Fruit fly (Drosophila melanogaster) whole organism, embryonic: ENCODE results near the gene CG15308.

ENCODE experiments used
- Bdp1 ChIP-seq: fragments of 200-800 bp; sonication (Bioruptor generic); optimal IDR thresholded peaks from 3 replicates; lab custom pipeline; 2016; ENCODE audit warnings: missing biosample characterization, missing genetic modification characterization
- CG10267 ChIP-seq: fragments of 200-800 bp; sonication (Bioruptor generic); optimal IDR thresholded peaks from 2 replicates; lab custom pipeline; 2018; ENCODE audit warnings: missing biosample characterization, mild to moderate bottlenecking, missing genetic modification characterization, moderate library complexity
- CG10366 ChIP-seq: fragments of 200-800 bp; sonication (Bioruptor generic); IDR thresholded peaks from 2 replicates; pipeline ENCODE4 v1.3.6; 2022; ENCODE audit warnings: missing biosample characterization, missing genetic modification characterization
- CG10959 ChIP-seq: fragments of 200-800 bp; sonication (Bioruptor generic); IDR thresholded peaks from 2 replicates; pipeline ENCODE4 v1.3.6; 2022; ENCODE audit warnings: missing biosample characterization, missing genetic modification characterization
- CG11695 ChIP-seq: fragments of 200-800 bp; sonication (Bioruptor generic); IDR thresholded peaks from 3 replicates; pipeline ENCODE4 v1.3.6; 2022; ENCODE audit warnings: missing biosample characterization, missing genetic modification characterization
- CG13123 ChIP-seq: fragments of 200-800 bp; sonication (Bioruptor generic); optimal IDR thresholded peaks from 2 replicates; lab custom pipeline; 2016; ENCODE audit warnings: missing biosample characterization, missing genetic modification characterization
- CG14441 ChIP-seq: fragments of 200-800 bp; sonication (Bioruptor generic); IDR thresholded peaks from 2 replicates; pipeline ENCODE4 v1.3.6; 2022; ENCODE audit warnings: missing biosample characterization, missing genetic modification characterization
- CG1529 ChIP-seq: fragments of 200-800 bp; sonication (Bioruptor generic); optimal IDR thresholded peaks from 3 replicates; lab custom pipeline; 2018; ENCODE audit warnings: missing biosample characterization, missing genetic modification characterization
- CG15479 ChIP-seq: fragments of 200-800 bp; sonication (Bioruptor generic); optimal IDR thresholded peaks from 3 replicates; lab custom pipeline; 2019; ENCODE audit warnings: missing biosample characterization, mild to moderate bottlenecking, missing genetic modification characterization, moderate library complexity
- CG16779 ChIP-seq: fragments of 200-800 bp; sonication (Bioruptor generic); IDR thresholded peaks from 2 replicates; pipeline ENCODE4 v1.3.6; 2022; ENCODE audit warnings: missing biosample characterization, missing genetic modification characterization
- CG17361 ChIP-seq: fragments of 200-800 bp; sonication (Bioruptor generic); IDR thresholded peaks from 3 replicates; pipeline ENCODE4 v1.3.6; 2022; ENCODE audit warnings: missing biosample characterization, missing genetic modification characterization
- CG2889 ChIP-seq: fragments of 200-800 bp; sonication (Bioruptor generic); IDR thresholded peaks from 3 replicates; pipeline ENCODE4 v1.3.6; 2022; ENCODE audit warnings: missing biosample characterization, missing genetic modification characterization
- CG31365 ChIP-seq: fragments of 200-800 bp; sonication (Bioruptor generic); optimal IDR thresholded peaks from 2 replicates; lab custom pipeline; 2018; ENCODE audit warnings: missing biosample characterization, mild to moderate bottlenecking, missing genetic modification characterization
- CG34422 ChIP-seq: fragments of 200-800 bp; sonication (Bioruptor generic); IDR thresholded peaks from 3 replicates; pipeline ENCODE4 v1.3.6; 2022; ENCODE audit warnings: missing biosample characterization, missing genetic modification characterization
- CG6272 ChIP-seq: fragments of 200-800 bp; sonication (Bioruptor generic); IDR thresholded peaks from 2 replicates; pipeline ENCODE4 v1.3.6; 2022; ENCODE audit warnings: missing biosample characterization, missing genetic modification characterization
- CG6654 ChIP-seq: fragments of 200-800 bp; sonication (Bioruptor generic); optimal IDR thresholded peaks from 2 replicates; lab custom pipeline; 2017; ENCODE audit warnings: missing biosample characterization, mild to moderate bottlenecking, missing genetic modification characterization
- CG7372 ChIP-seq: fragments of 200-800 bp; sonication (Bioruptor generic); IDR thresholded peaks from 2 replicates; pipeline ENCODE4 v1.3.6; 2022; ENCODE audit warnings: missing biosample characterization, missing genetic modification characterization
- CG7745 ChIP-seq: fragments of 200-800 bp; sonication (Bioruptor generic); optimal IDR thresholded peaks from 2 replicates; lab custom pipeline; 2018; ENCODE audit warnings: missing biosample characterization, mild to moderate bottlenecking, missing genetic modification characterization, moderate library complexity
- CG8478 ChIP-seq: fragments of >200 bp; optimal IDR thresholded peaks from 2 replicates; lab custom pipeline; 2018
- Camta ChIP-seq: fragments of 200-800 bp; sonication (Bioruptor generic); optimal IDR thresholded peaks from 2 replicates; lab custom pipeline; 2016; ENCODE audit warnings: missing biosample characterization, missing genetic modification characterization
- D19B ChIP-seq: fragments of 200-800 bp; sonication (Bioruptor generic); optimal IDR thresholded peaks from 2 replicates; lab custom pipeline; 2017; ENCODE audit warnings: missing biosample characterization, mild to moderate bottlenecking, missing genetic modification characterization
- Dip3 ChIP-seq: fragments of 200-800 bp; sonication (Bioruptor generic); optimal IDR thresholded peaks from 3 replicates; lab custom pipeline; 2016; ENCODE audit warnings: missing biosample characterization, missing genetic modification characterization
- Ets97D ChIP-seq: fragments of 200-800 bp; sonication (Bioruptor generic); optimal IDR thresholded peaks from 3 replicates; lab custom pipeline; 2016; ENCODE audit warnings: missing biosample characterization, missing genetic modification characterization
- HmgZ ChIP-seq: fragments of 200-800 bp; sonication (Bioruptor generic); optimal IDR thresholded peaks from 2 replicates; lab custom pipeline; 2018; ENCODE audit warnings: missing biosample characterization, mild to moderate bottlenecking, missing genetic modification characterization
- Kr ChIP-seq: fragments of 200-800 bp; sonication (Bioruptor generic); optimal IDR thresholded peaks from 2 replicates; lab custom pipeline; 2017; ENCODE audit warnings: missing biosample characterization, mild to moderate bottlenecking, missing genetic modification characterization
- NC2β ChIP-seq: fragments of 200-800 bp; sonication (Bioruptor generic); optimal IDR thresholded peaks from 2 replicates; lab custom pipeline; 2016; ENCODE audit warnings: missing biosample characterization, missing genetic modification characterization
- Scr ChIP-seq: fragments of 200-800 bp; sonication (Bioruptor generic); IDR thresholded peaks from 2 replicates; pipeline ENCODE4 v1.3.6; 2022; ENCODE audit warnings: missing biosample characterization, missing genetic modification characterization; ENCODE audit not compliant: partially characterized antibody
- Xbp1 ChIP-seq: fragments of 200-800 bp; sonication (Bioruptor generic); optimal IDR thresholded peaks from 3 replicates; lab custom pipeline; 2016; ENCODE audit warnings: missing biosample characterization, mild to moderate bottlenecking, missing genetic modification characterization
- abd-A ChIP-seq: fragments of 200-800 bp; sonication (Bioruptor generic); optimal IDR thresholded peaks from 3 replicates; lab custom pipeline; 2019; ENCODE audit warnings: missing biosample characterization, mild to moderate bottlenecking, missing genetic modification characterization, moderate library complexity
- bab2 ChIP-seq: fragments of 200-800 bp; sonication (Bioruptor generic); optimal IDR thresholded peaks from 2 replicates; lab custom pipeline; 2016; ENCODE audit warnings: missing biosample characterization, missing genetic modification characterization
- bbx ChIP-seq: fragments of 200-800 bp; sonication (Bioruptor generic); IDR thresholded peaks from 2 replicates; pipeline ENCODE4 v1.3.6; 2022; ENCODE audit warnings: missing biosample characterization, missing genetic modification characterization; ENCODE audit not compliant: partially characterized antibody
- chinmo ChIP-seq: fragments of 200-800 bp; sonication (Bioruptor generic); IDR thresholded peaks from 4 replicates; pipeline ENCODE4 v1.3.6; 2022; ENCODE audit warnings: missing biosample characterization, missing genetic modification characterization; ENCODE audit not compliant: partially characterized antibody
- crp ChIP-seq, 2 experiments: fragments of 200-800 bp; sonication (Bioruptor generic); optimal IDR thresholded peaks; 2 replicates in 1 of 2; 3 replicates in 1 of 2; lab custom pipeline; 2017; ENCODE audit warnings: missing biosample characterization in 2 of 2, missing genetic modification characterization in 2 of 2, mild to moderate bottlenecking in 1 of 2, moderate library complexity in 1 of 2
- dan ChIP-seq: fragments of 200-800 bp; sonication (Bioruptor generic); IDR thresholded peaks from 2 replicates; pipeline ENCODE4 v1.3.6; 2022; ENCODE audit warnings: missing biosample characterization, missing genetic modification characterization
- fu2 ChIP-seq: fragments of 200-800 bp; sonication (Bioruptor generic); optimal IDR thresholded peaks from 2 replicates; lab custom pipeline; 2016; ENCODE audit warnings: missing biosample characterization, missing genetic modification characterization
- gcm2 ChIP-seq: fragments of 200-800 bp; sonication (Bioruptor generic); optimal IDR thresholded peaks from 2 replicates; lab custom pipeline; 2016; ENCODE audit warnings: missing biosample characterization, missing genetic modification characterization
- gt ChIP-seq: fragments of 200-800 bp; sonication (Bioruptor generic); IDR thresholded peaks from 2 replicates; pipeline ENCODE4 v1.3.6; 2022; ENCODE audit warnings: missing biosample characterization, missing genetic modification characterization
- hkb ChIP-seq, 2 experiments: fragments of 200-800 bp in 1 of 2; fragments of >200 bp in 1 of 2; sonication (Bioruptor generic) in 1 of 2; IDR thresholded peaks in 1 of 2; optimal IDR thresholded peaks in 1 of 2; 2 replicates each; pipeline versions ENCODE4 v1.3.6 to Lab custom; 2017 to 2022; ENCODE audit warnings: missing biosample characterization in 1 of 2, missing genetic modification characterization in 1 of 2
- ind ChIP-seq: fragments of 200-800 bp; sonication (Bioruptor generic); optimal IDR thresholded peaks from 3 replicates; lab custom pipeline; 2016; ENCODE audit warnings: missing biosample characterization, missing genetic modification characterization
- jing ChIP-seq: fragments of 200-800 bp; sonication (Bioruptor generic); optimal IDR thresholded peaks from 2 replicates; lab custom pipeline; 2018; ENCODE audit warnings: missing biosample characterization, mild to moderate bottlenecking, missing genetic modification characterization
- ro ChIP-seq: fragments of 200-800 bp; sonication (Bioruptor generic); IDR thresholded peaks from 2 replicates; pipeline ENCODE4 v1.3.6; 2022; ENCODE audit warnings: missing biosample characterization, missing genetic modification characterization
- slp2 ChIP-seq: fragments of 200-800 bp; sonication (Bioruptor generic); optimal IDR thresholded peaks from 2 replicates; lab custom pipeline; 2016; ENCODE audit warnings: missing biosample characterization, missing genetic modification characterization
- tio ChIP-seq: fragments of 200-800 bp; sonication (Bioruptor generic); optimal IDR thresholded peaks from 2 replicates; lab custom pipeline; 2017; ENCODE audit warnings: missing biosample characterization, missing genetic modification characterization, inconsistent platforms
- twi ChIP-seq: fragments of 200-800 bp; optimal IDR thresholded peaks from 2 replicates; lab custom pipeline; 2019; ENCODE audit warnings: missing biosample characterization, mild to moderate bottlenecking, missing genetic modification characterization, moderate library complexity
- tx ChIP-seq: fragments of 200-800 bp; sonication (Bioruptor generic); optimal IDR thresholded peaks from 2 replicates; lab custom pipeline; 2016; ENCODE audit warnings: missing biosample characterization, missing genetic modification characterization
- usp ChIP-seq: fragments of >200 bp; optimal IDR thresholded peaks from 2 replicates; lab custom pipeline; 2017; ENCODE audit warnings: missing biosample characterization, missing genetic modification characterization
- z ChIP-seq: fragments of 200-800 bp; sonication (Bioruptor generic); IDR thresholded peaks from 3 replicates; pipeline ENCODE4 v1.3.6; 2022; ENCODE audit warnings: missing biosample characterization, missing genetic modification characterization
- zen ChIP-seq: fragments of 200-800 bp; sonication (Bioruptor generic); optimal IDR thresholded peaks from 3 replicates; lab custom pipeline; 2018; ENCODE audit warnings: missing biosample characterization, mild to moderate bottlenecking, missing genetic modification characterization, moderate library complexity
- zf30C ChIP-seq: fragments of 200-800 bp; sonication (Bioruptor generic); optimal IDR thresholded peaks from 3 replicates; lab custom pipeline; 2018; ENCODE audit warnings: missing biosample characterization, mild to moderate bottlenecking, missing genetic modification characterization

The CG15308 gene

DNA sequence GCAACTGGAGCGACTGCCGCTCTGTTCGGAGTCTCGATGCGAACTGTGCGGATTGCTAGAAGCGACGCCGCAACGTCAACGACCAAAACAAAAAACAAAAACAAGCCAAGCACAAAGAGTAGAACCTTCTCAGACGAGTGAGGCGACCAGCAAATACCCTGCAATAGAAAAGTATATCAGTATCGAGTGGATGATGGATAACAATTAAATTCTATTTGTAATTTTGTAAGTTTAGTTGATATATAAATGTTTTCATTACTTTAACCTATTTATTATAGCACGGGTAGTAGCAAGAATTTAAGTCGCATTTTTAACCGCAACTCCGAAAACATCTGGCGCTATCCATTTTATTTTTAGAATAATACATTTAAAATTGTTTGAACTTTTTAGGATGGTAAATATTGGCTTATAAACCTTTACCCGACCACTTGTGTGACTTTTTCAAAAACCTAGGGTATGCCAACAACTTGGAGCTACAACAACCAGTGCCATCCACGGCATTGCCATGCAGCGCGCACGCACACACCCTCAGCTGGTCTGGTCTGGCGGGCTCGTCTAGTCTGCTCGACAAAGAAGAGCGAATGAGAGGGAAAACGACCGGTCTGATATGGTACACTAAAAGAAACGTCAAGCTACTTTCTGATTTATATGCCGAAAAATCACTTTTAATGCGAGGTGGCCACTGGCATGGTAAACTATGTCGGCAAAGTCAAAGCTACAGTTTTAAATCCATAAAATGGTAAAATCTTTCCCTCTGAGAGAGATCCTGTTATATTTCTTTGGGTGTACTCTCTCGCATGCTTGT lies 46.5 kb upstream of the CG15308 start, which contains the start of gene CG12643:
TSS of gene CG12643 (minus strand) at position 51 of the 805 bp plus-strand sequence.
- peak; percentile 81 for TF ChIP-seq gcm2 (GFP tag; lab: Kevin White, UChicago)
- TF ChIP-seq CG10366 (GFP tag; lab: Robert Waterston, UW) = peak; percentile 95
- peak; percentile 75 for TF ChIP-seq CG6272 (GFP tag; lab: Robert Waterston, UW)
- TF ChIP-seq slp2 (GFP tag; lab: Kevin White, UChicago) = peak; percentile 90
- peak; percentile 66 for TF ChIP-seq CG13123 (GFP tag; lab: Kevin White, UChicago)
- TF ChIP-seq crp (GFP tag; optimal IDR thresholded peaks at IDR 0.05; lab: Kevin White, UChicago) = peak in 1 of 2 experiments; percentile 53
- TF ChIP-seq CG7372 = peak; percentile 55
- peak; percentile 93 for TF ChIP-seq tx (GFP tag; lab: Kevin White, UChicago)
- peak; percentile 54; the same call in 1 of the 4 replicates for TF ChIP-seq chinmo
- peak; percentile 95 for TF ChIP-seq Xbp1 (GFP tag; lab: Kevin White, UChicago)
- peak; percentile 83 for TF ChIP-seq tio (GFP tag; lab: Kevin White, UChicago)
- TF ChIP-seq gt (GFP tag; lab: Robert Waterston, UW) = peak; percentile 83
- no peak for TF ChIP-seq usp
- TF ChIP-seq Camta (GFP tag; lab: Kevin White, UChicago) = peak; percentile 89
- TF ChIP-seq CG6654 (GFP tag; lab: Kevin White, UChicago) = peak; percentile 66
- peak; percentile 85 for TF ChIP-seq CG10959 (GFP tag; lab: Robert Waterston, UW)
- no peak for TF ChIP-seq Kr
- TF ChIP-seq twi = peak; percentile 62
- TF ChIP-seq CG8478 = no peak
- TF ChIP-seq Ets97D = peak; percentile 73
- TF ChIP-seq fu2 (GFP tag; lab: Kevin White, UChicago) = peak; percentile 93
- TF ChIP-seq jing = peak; percentile 85
- peak; percentile 87 for TF ChIP-seq Dip3
- TF ChIP-seq CG7745 = no peak
- TF ChIP-seq zf30C (GFP tag; lab: Kevin White, UChicago) = peak; percentile 91
- TF ChIP-seq bbx (GFP tag; lab: Robert Waterston, UW) = no peak
- peak; percentile 84 for TF ChIP-seq CG2889
- no peak for TF ChIP-seq CG15479 (GFP tag; lab: Kevin White, UChicago)
- TF ChIP-seq CG17361 (GFP tag; lab: Robert Waterston, UW) = peak; percentile 92
- TF ChIP-seq CG10267 (tag; lab: Kevin White, UChicago) = peak; percentile 69
- peak; percentile 88 for TF ChIP-seq CG11695 (GFP tag; lab: Robert Waterston, UW)
- TF ChIP-seq bab2 (GFP tag; lab: Kevin White, UChicago) = peak; percentile 96
- 0 out of 3 replicates have a peak, but pooled peaks have one; percentile 31 for TF ChIP-seq z (GFP tag; lab: Robert Waterston, UW)
- peak; percentile 75 for TF ChIP-seq ro (GFP tag; lab: Robert Waterston, UW)
- peak; percentile 79 for TF ChIP-seq HmgZ (tag; lab: Kevin White, UChicago)
- TF ChIP-seq dan (GFP tag; lab: Robert Waterston, UW) = 0 out of 2 replicates have a peak, but pooled peaks have one; percentile 48
- peak; percentile 97 for TF ChIP-seq D19B (GFP tag; lab: Kevin White, UChicago)
- peak; percentile 5 for TF ChIP-seq hkb (optimal IDR thresholded peaks at IDR 0.05; lab: Kevin White, UChicago)
- TF ChIP-seq hkb (GFP tag; IDR thresholded peaks at IDR 0.05; lab: Robert Waterston, UW) = peak; percentile 95
- peak; percentile 94 for TF ChIP-seq CG34422 (GFP tag; lab: Robert Waterston, UW)
- peak; percentile 37 for TF ChIP-seq abd-A
- peak; percentile 74 for TF ChIP-seq zen (tag; lab: Kevin White, UChicago)
- peak; percentile 73 for TF ChIP-seq CG31365
- peak; percentile 84 for TF ChIP-seq Bdp1
- peak; percentile 81 for TF ChIP-seq CG16779
- peak; percentile 75 for TF ChIP-seq CG1529 (GFP tag; lab: Kevin White, UChicago)
- peak; percentile 93 for TF ChIP-seq CG14441
- TF ChIP-seq NC2β (GFP tag; lab: Kevin White, UChicago) = peak; percentile 92
- TF ChIP-seq ind (GFP tag; lab: Kevin White, UChicago) = peak; percentile 94
- TF ChIP-seq Scr = no peak
